Fruit fly (Drosophila melanogaster): ENCODE measurements around the gene Rpn5.

dm6 chr3R:5840870-5841269 is 51.6 kb downstream of the Rpn5 start, which contains the start of gene CG1213:
- no peak for TF ChIP-seq Mad (GFP tag; optimal IDR thresholded peaks at IDR 0.05)
- TF ChIP-seq salm (tag; optimal IDR thresholded peaks at IDR 0.05): no peak
- TF ChIP-seq CG10959 (GFP tag; IDR thresholded peaks at IDR 0.05): no peak

Data from whole organism, embryonic.